Worm (Caenorhabditis elegans) whole organism, L4 larva: ENCODE results near the gene F11A5.15.

Source experiments
- D1046.2 ChIP-seq: fragments of 200-800 bp; sonication (Bioruptor generic); IDR thresholded peaks from 2 replicates; pipeline ENCODE4 v1.3.6; 2022; ENCODE audit warnings: missing genetic modification characterization, missing compliant biosample characterization
- F10B5.3 ChIP-seq: sonication (generic microtip); optimal IDR thresholded peaks from 2 replicates; lab custom pipeline; 2016; ENCODE audit warnings: mild to moderate bottlenecking, missing genetic modification characterization, missing compliant biosample characterization
- F26F4.8 ChIP-seq: fragments of 200-800 bp; sonication (Bioruptor generic); conservative IDR thresholded peaks from 2 replicates; pipeline ENCODE4 v1.3.6; 2022; ENCODE audit warnings: missing genetic modification characterization, missing compliant biosample characterization
- F37D6.2 ChIP-seq: sonication (generic microtip); optimal IDR thresholded peaks from 2 replicates; lab custom pipeline; 2016; ENCODE audit warnings: mild to moderate bottlenecking, missing genetic modification characterization, missing compliant biosample characterization
- ZK546.5 ChIP-seq, 2 experiments: sonication (generic microtip); optimal IDR thresholded peaks; 2 replicates each; lab custom pipeline; 2017; ENCODE audit warnings: missing biosample characterization in 2 of 2, missing genetic modification characterization in 2 of 2
- aha-1 ChIP-seq: fragments of 150-350 bp; peaks from one replicate; lab custom pipeline; 2014; ENCODE audit warnings: missing biosample characterization, missing genetic modification characterization
- ama-1 ChIP-seq: fragments of 150-350 bp; optimal IDR thresholded peaks from 2 replicates; lab custom pipeline; 2014; ENCODE audit warnings: inconsistent platforms, mixed read lengths
- ceh-20 ChIP-seq: fragments of 200-800 bp; sonication (Bioruptor generic); IDR thresholded peaks from 2 replicates; pipeline ENCODE4 v1.3.6; 2022; ENCODE audit warnings: missing genetic modification reagents, missing genetic modification characterization, missing compliant biosample characterization
- ceh-28 ChIP-seq: fragments of 150-350 bp; optimal IDR thresholded peaks from 2 replicates; lab custom pipeline; 2014; ENCODE audit warnings: missing biosample characterization, missing genetic modification reagents, missing genetic modification characterization
- ceh-44 ChIP-seq: fragments of 200-800 bp; sonication (Bioruptor generic); IDR thresholded peaks from 2 replicates; pipeline ENCODE4 v1.3.6; 2022; ENCODE audit warnings: missing genetic modification reagents, missing genetic modification characterization, missing compliant biosample characterization
- ces-1 ChIP-seq: fragments of 150-350 bp; sonication (generic microtip); optimal IDR thresholded peaks from 4 replicates; lab custom pipeline; 2014; ENCODE audit warnings: missing biosample characterization, missing genetic modification reagents, missing genetic modification characterization
- daf-12 ChIP-seq: fragments of 150-350 bp; optimal IDR thresholded peaks from 2 replicates; lab custom pipeline; 2014; ENCODE audit warnings: missing biosample characterization, missing genetic modification reagents, missing genetic modification characterization
- daf-16 ChIP-seq, 3 experiments: sonication (generic microtip); optimal IDR thresholded peaks; 2 replicates each; lab custom pipeline; 2016 to 2017; ENCODE audit warnings: missing genetic modification characterization in 3 of 3, missing genetic modification reagents in 3 of 3, mild to moderate bottlenecking in 2 of 3, missing compliant biosample characterization in 2 of 3, missing biosample characterization in 1 of 3, moderate library complexity in 1 of 3
- daf-8 ChIP-seq: fragments of 200-800 bp; sonication (Bioruptor generic); IDR thresholded peaks from 2 replicates; pipeline ENCODE4 v1.3.6; 2022; ENCODE audit warnings: missing genetic modification characterization, missing compliant biosample characterization
- dpl-1 ChIP-seq: fragments of 150-350 bp; optimal IDR thresholded peaks from 2 replicates; lab custom pipeline; 2014; ENCODE audit warnings: missing biosample characterization, missing genetic modification reagents, missing genetic modification characterization
- dve-1 ChIP-seq: sonication (generic microtip); optimal IDR thresholded peaks from 2 replicates; lab custom pipeline; 2017; ENCODE audit warnings: antibody characterized with exemption, mild to moderate bottlenecking, missing genetic modification characterization, missing compliant biosample characterization; ENCODE audit not compliant: insufficient read depth
- egl-27 ChIP-seq: sonication (generic microtip); optimal IDR thresholded peaks from 3 replicates; lab custom pipeline; 2017; ENCODE audit warnings: missing biosample characterization, missing genetic modification reagents, missing genetic modification characterization
- gei-8 ChIP-seq: fragments of 200-800 bp; sonication (Bioruptor generic); optimal IDR thresholded peaks from 2 replicates; lab custom pipeline; 2018; ENCODE audit warnings: mild to moderate bottlenecking, missing genetic modification characterization, missing compliant biosample characterization
- jun-1 ChIP-seq: fragments of 150-350 bp; optimal IDR thresholded peaks from 2 replicates; lab custom pipeline; 2014; ENCODE audit warnings: missing biosample characterization, missing genetic modification reagents, missing genetic modification characterization
- lin-1 ChIP-seq: fragments of 200-800 bp; sonication (Bioruptor generic); IDR thresholded peaks from 2 replicates; pipeline ENCODE4 v1.3.6; 2022; ENCODE audit warnings: missing genetic modification reagents, missing genetic modification characterization, missing compliant biosample characterization
- lin-15B ChIP-seq: fragments of 150-350 bp; sonication (generic microtip); optimal IDR thresholded peaks from 3 replicates; lab custom pipeline; 2014; ENCODE audit warnings: missing biosample characterization, missing genetic modification characterization
- lin-29 ChIP-seq: fragments of 200-800 bp; sonication (Bioruptor generic); IDR thresholded peaks from 2 replicates; pipeline ENCODE4 v1.3.6; 2022; ENCODE audit warnings: missing genetic modification reagents, missing genetic modification characterization, missing compliant biosample characterization
- lin-39 ChIP-seq: fragments of 150-350 bp; optimal IDR thresholded peaks from 2 replicates; lab custom pipeline; 2014; ENCODE audit warnings: missing biosample characterization, missing genetic modification reagents, missing genetic modification characterization
- lsy-2 ChIP-seq, 2 experiments: fragments of 150-350 bp in 1 of 2; sonication (generic microtip) in 1 of 2; optimal IDR thresholded peaks; 2 replicates each; lab custom pipeline; 2014 to 2017; ENCODE audit warnings: missing biosample characterization in 2 of 2, missing genetic modification characterization in 2 of 2
- madf-5 ChIP-seq, 2 experiments: fragments of 200-800 bp; sonication (Bioruptor generic); IDR thresholded peaks; 2 replicates each; pipeline ENCODE4 v1.3.6; 2022; ENCODE audit warnings: missing compliant biosample characterization in 2 of 2, missing genetic modification characterization in 2 of 2
- mes-2 ChIP-seq: sonication (generic microtip); optimal IDR thresholded peaks from 2 replicates; lab custom pipeline; 2016; ENCODE audit warnings: missing genotype, mild to moderate bottlenecking, missing genetic modification characterization, missing compliant biosample characterization; ENCODE audit not compliant: poor library complexity, severe bottlenecking
- nhr-10 ChIP-seq: fragments of 150-350 bp; optimal IDR thresholded peaks from 2 replicates; lab custom pipeline; 2014; ENCODE audit warnings: missing biosample characterization, missing genetic modification characterization
- nhr-102 ChIP-seq: sonication (generic microtip); optimal IDR thresholded peaks from 2 replicates; lab custom pipeline; 2016; ENCODE audit warnings: mild to moderate bottlenecking, missing genetic modification characterization, moderate library complexity, missing compliant biosample characterization
- nhr-11 ChIP-seq: fragments of 150-350 bp; optimal IDR thresholded peaks from 2 replicates; lab custom pipeline; 2014; ENCODE audit warnings: missing biosample characterization, missing genetic modification characterization
- nhr-48 ChIP-seq: sonication (generic microtip); optimal IDR thresholded peaks from 2 replicates; lab custom pipeline; 2016; ENCODE audit warnings: mild to moderate bottlenecking, missing genetic modification characterization, missing compliant biosample characterization
- nhr-76 ChIP-seq: fragments of 150-350 bp; optimal IDR thresholded peaks from 2 replicates; lab custom pipeline; 2014; ENCODE audit warnings: missing biosample characterization, missing genetic modification characterization
- nhr-77 ChIP-seq: fragments of 150-350 bp; optimal IDR thresholded peaks from 2 replicates; lab custom pipeline; 2014; ENCODE audit warnings: missing biosample characterization, missing genetic modification characterization
- saeg-2 ChIP-seq: fragments of 200-800 bp; sonication (Bioruptor generic); IDR thresholded peaks from 2 replicates; pipeline ENCODE4 v1.3.6; 2022; ENCODE audit warnings: missing genetic modification reagents, missing genetic modification characterization, missing compliant biosample characterization
- tag-97 ChIP-seq: fragments of 200-800 bp; sonication (Bioruptor generic); IDR thresholded peaks from 2 replicates; pipeline ENCODE4 v1.3.6; 2022; ENCODE audit warnings: missing genetic modification characterization, missing compliant biosample characterization
- unc-130 ChIP-seq: sonication (generic microtip); optimal IDR thresholded peaks from 2 replicates; lab custom pipeline; 2016; ENCODE audit warnings: missing genetic modification reagents, missing genetic modification characterization, missing compliant biosample characterization
- unc-39 ChIP-seq: sonication (generic microtip); optimal IDR thresholded peaks from 2 replicates; lab custom pipeline; 2017; ENCODE audit warnings: missing biosample characterization, missing genetic modification characterization
- unc-62 ChIP-seq, 3 experiments: fragments of 150-350 bp in 1 of 3; sonication (generic microtip); optimal IDR thresholded peaks in 2 of 3; peaks in 1 of 3; 1 replicate in 1 of 3; 2 replicates in 2 of 3; lab custom pipeline; 2014 to 2017; ENCODE audit warnings: missing biosample characterization in 3 of 3, missing genetic modification characterization in 3 of 3, missing genetic modification reagents in 3 of 3, missing genotype in 1 of 3
- vab-7 ChIP-seq: fragments of 200-800 bp; sonication (Bioruptor generic); IDR thresholded peaks from 2 replicates; pipeline ENCODE4 v1.3.6; 2022; ENCODE audit warnings: missing genetic modification reagents, missing genetic modification characterization, missing compliant biosample characterization
- zag-1 ChIP-seq: fragments of 150-350 bp; optimal IDR thresholded peaks from 2 replicates; lab custom pipeline; 2014; ENCODE audit warnings: missing biosample characterization, missing genetic modification characterization

F11A5.15 gene

ce11 chrV:16253687-16254086 lies 35.3 kb upstream of the F11A5.15 start, which contains the start of gene gcy-20:
gcy-20 (minus strand) TSS chrV:16253787.
- TF ChIP-seq nhr-48 (tag; lab: Kevin White, UChicago) (no peak), D1046.2 (GFP tag; lab: Robert Waterston, UW) (no peak), F37D6.2 (tag; lab: Kevin White, UChicago) (no peak), lin-39 (tag; lab: Kevin White, UChicago) (no peak), jun-1 (tag; lab: Kevin White, UChicago) (no peak), lin-29 (no peak), vab-7 (GFP tag; lab: Robert Waterston, UW) (no peak), lin-1 (GFP tag; lab: Robert Waterston, UW) (no peak), lsy-2 (tag; optimal IDR thresholded peaks at IDR 0.05; lab: Kevin White, UChicago) (no peak), aha-1 (tag; lab: Kevin White, UChicago) (no peak), egl-27 (tag; lab: Kevin White, UChicago) (no peak), F26F4.8 (GFP tag; lab: Robert Waterston, UW) (no peak), gei-8 (GFP tag; lab: Kevin White, UChicago) (no peak), ces-1 (no peak), unc-62 (GFP tag; optimal IDR thresholded peaks at IDR 0.05 in 1 of 2; lab: Kevin White, UChicago) (no peak), unc-62 (tag; optimal IDR thresholded peaks at IDR 0.05; lab: Kevin White, UChicago) (no peak), saeg-2 (no peak), dve-1 (tag; lab: Kevin White, UChicago) (no peak), daf-12 (tag; lab: Kevin White, UChicago) (no peak), F10B5.3 (tag; lab: Kevin White, UChicago) (no peak)

- TF ChIP-seq ceh-44 (GFP tag; lab: Robert Waterston, UW) (no peak), unc-130 (GFP tag; lab: Kevin White, UChicago) (no peak), nhr-77 (tag; lab: Kevin White, UChicago) (no peak), ZK546.5 (tag; optimal IDR thresholded peaks at IDR 0.05; lab: Kevin White, UChicago) (no peak), ceh-28 (tag; lab: Kevin White, UChicago) (no peak), ama-1 (lab: Kevin White, UChicago) (no peak), unc-39 (tag; lab: Kevin White, UChicago) (no peak), tag-97 (GFP tag; lab: Robert Waterston, UW) (no peak), dpl-1 (no peak), daf-8 (GFP tag; lab: Robert Waterston, UW) (no peak), lin-15B (tag; lab: Kevin White, UChicago) (no peak), nhr-11 (tag; lab: Kevin White, UChicago) (no peak), nhr-10 (tag; lab: Kevin White, UChicago) (no peak), nhr-102 (no peak), ceh-20 (GFP tag; lab: Robert Waterston, UW) (no peak), madf-5 (GFP tag; IDR thresholded peaks at IDR 0.05; lab: Robert Waterston, UW) (no peak), mes-2 (tag; lab: Kevin White, UChicago) (no peak), nhr-76 (tag; lab: Kevin White, UChicago) (no peak), zag-1 (tag; lab: Kevin White, UChicago) (no peak), daf-16 (GFP tag; optimal IDR thresholded peaks at IDR 0.05; lab: Kevin White, UChicago) (no peak), daf-16 (tag; optimal IDR thresholded peaks at IDR 0.05; lab: Kevin White, UChicago) (no peak)
These were observed 30.7 kb upstream of the F11A5.15 start for ce11 chrV:16249105-16249504.

- TF ChIP-seq lin-1 (GFP tag; lab: Robert Waterston, UW) = no peak
- TF ChIP-seq, all 104 proteins: peak for 0
These were observed 28.2 kb upstream of the F11A5.15 start, which contains the start of gene srh-95 for ce11 chrV:16246579-16246978. srh-95 (plus strand) TSS chrV:16246879.
